Worm (Caenorhabditis elegans) whole organism, L3 larva: ENCODE measurements around the gene msp-81.

Experiments used
- ceh-82 ChIP-seq: fragments of 150-350 bp; optimal IDR thresholded peaks from 2 replicates; lab custom pipeline; 2014; ENCODE audit warnings: missing biosample characterization, missing genetic modification characterization
- unc-62 ChIP-seq: fragments of 150-350 bp; sonication (generic microtip); optimal IDR thresholded peaks from 4 replicates; lab custom pipeline; 2014; ENCODE audit warnings: missing biosample characterization, missing genetic modification reagents, missing genetic modification characterization

ce11 chrIV:9833337-9833736 lies 2.9 kb downstream of the msp-81 start:
- no peak for TF ChIP-seq ceh-82
- no peak for TF ChIP-seq unc-62 (GFP tag; lab: Kevin White, UChicago)
